Worm (Caenorhabditis elegans) whole organism, L1 larva: ENCODE results near the gene Y22D7AL.16.

Source experiments
- aly-2 ChIP-seq: fragments of 150-350 bp; optimal IDR thresholded peaks from 2 replicates; lab custom pipeline; 2014; ENCODE audit warnings: missing biosample characterization, missing genetic modification characterization
- egl-27 ChIP-seq, 2 experiments: fragments of 150-350 bp in 1 of 2; sonication (generic microtip); optimal IDR thresholded peaks; 3 replicates each; lab custom pipeline; 2017 to 2018; ENCODE audit warnings: missing biosample characterization in 2 of 2, missing genetic modification characterization in 2 of 2, missing genetic modification reagents in 2 of 2
- fkh-4 ChIP-seq: sonication (generic microtip); optimal IDR thresholded peaks from 2 replicates; lab custom pipeline; 2016; ENCODE audit warnings: missing compliant biosample characterization, missing genetic modification characterization, borderline replicate concordance
- lin-15B ChIP-seq: fragments of 150-350 bp; sonication (generic microtip); optimal IDR thresholded peaks from 3 replicates; lab custom pipeline; 2014; ENCODE audit warnings: missing biosample characterization, missing genetic modification characterization
- lin-39 ChIP-seq: fragments of 150-350 bp; optimal IDR thresholded peaks from 2 replicates; lab custom pipeline; 2014; ENCODE audit warnings: missing biosample characterization, missing genetic modification reagents, missing genetic modification characterization
- mdl-1 ChIP-seq, 2 experiments: fragments of 150-350 bp; optimal IDR thresholded peaks; 2 replicates each; lab custom pipeline; 2014 to 2017; ENCODE audit warnings: missing biosample characterization in 2 of 2, missing genetic modification characterization in 2 of 2, inconsistent platforms in 1 of 2
- mep-1 ChIP-seq: fragments of 150-350 bp; optimal IDR thresholded peaks from 2 replicates; lab custom pipeline; 2014; ENCODE audit warnings: missing biosample characterization, missing genetic modification characterization
- nhr-20 ChIP-seq: sonication (generic microtip); optimal IDR thresholded peaks from 2 replicates; lab custom pipeline; 2016; ENCODE audit warnings: mild to moderate bottlenecking, missing genetic modification characterization, missing compliant biosample characterization
- nhr-237 ChIP-seq: fragments of 150-350 bp; optimal IDR thresholded peaks from 2 replicates; lab custom pipeline; 2014; ENCODE audit warnings: missing biosample characterization, missing genetic modification characterization
- nhr-28 ChIP-seq: fragments of 150-350 bp; optimal IDR thresholded peaks from 2 replicates; lab custom pipeline; 2014; ENCODE audit warnings: missing biosample characterization, missing genetic modification characterization
- pqm-1 ChIP-seq: sonication (generic microtip); optimal IDR thresholded peaks from 3 replicates; lab custom pipeline; 2017; ENCODE audit warnings: missing biosample characterization, missing genetic modification characterization
- tbx-2 ChIP-seq: sonication (generic microtip); optimal IDR thresholded peaks from 2 replicates; lab custom pipeline; 2016; ENCODE audit warnings: missing genetic modification characterization, missing compliant biosample characterization
- unc-98 ChIP-seq: fragments of 200-800 bp; sonication (Bioruptor generic); IDR thresholded peaks from 2 replicates; pipeline ENCODE4 v1.3.6; 2022; ENCODE audit warnings: missing genetic modification characterization, missing compliant biosample characterization

DNA sequence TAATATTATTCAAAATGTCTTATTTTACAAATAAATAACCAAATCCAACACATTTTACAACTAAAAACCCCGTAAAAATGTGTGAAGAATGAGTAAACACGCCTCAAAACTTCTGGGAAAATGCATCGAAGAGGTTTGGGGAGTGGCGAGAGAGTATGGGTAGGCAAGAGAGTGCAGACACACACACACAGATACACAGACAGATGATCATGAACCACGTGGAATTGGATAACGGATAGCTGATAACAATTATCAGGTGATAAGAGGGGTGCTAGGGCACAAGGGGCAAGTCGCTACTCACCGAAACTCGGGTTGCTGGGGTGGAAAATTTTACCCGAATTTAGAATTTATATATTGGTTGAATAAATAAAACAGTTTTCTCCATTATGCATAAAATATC, 17.2 kb upstream of the Y22D7AL.16 start:
- TF ChIP-seq pqm-1 (tag; lab: Kevin White, UChicago) (no peak), lin-15B (no peak), nhr-28 (tag; lab: Kevin White, UChicago) (no peak), unc-98 (GFP tag; lab: Robert Waterston, UW) (no peak), fkh-4 (no peak), mdl-1 (tag; optimal IDR thresholded peaks at IDR 0.05; lab: Kevin White, UChicago) (peak in 1 of 2 experiments; percentile 94), lin-39 (tag; lab: Kevin White, UChicago) (no peak), nhr-237 (tag; lab: Kevin White, UChicago) (no peak), tbx-2 (tag; lab: Kevin White, UChicago) (peak; percentile 45), mep-1 (tag; lab: Kevin White, UChicago) (no peak), nhr-20 (tag; lab: Kevin White, UChicago) (peak; percentile 72), egl-27 (tag; optimal IDR thresholded peaks at IDR 0.05; lab: Kevin White, UChicago) (no peak), aly-2 (no peak)
